Worm (Caenorhabditis elegans) whole organism, young adult: Measurements from ENCODE around the gene fem-2.

Source experiments
- B0261.1 ChIP-seq: sonication (generic microtip); optimal IDR thresholded peaks from 2 replicates; lab custom pipeline; 2016; ENCODE audit warnings: mild to moderate bottlenecking, missing genetic modification characterization, moderate library complexity, missing compliant biosample characterization
- F23B12.7 ChIP-seq: sonication (generic microtip); optimal IDR thresholded peaks from 2 replicates; lab custom pipeline; 2017; ENCODE audit warnings: missing genetic modification characterization, mild to moderate bottlenecking, missing compliant biosample characterization, antibody characterized with exemption, moderate library complexity; ENCODE audit not compliant: insufficient read depth
- ama-1 ChIP-seq, 3 experiments: fragments of 150-350 bp in 1 of 3; sonication (generic microtip) in 2 of 3; optimal IDR thresholded peaks; 2 replicates each; lab custom pipeline; 2014 to 2018; ENCODE audit warnings: missing biosample characterization in 2 of 3, missing genetic modification characterization in 2 of 3, missing genetic modification reagents in 2 of 3
- ets-4 ChIP-seq: fragments of 200-800 bp; sonication (Bioruptor generic); optimal IDR thresholded peaks from 2 replicates; lab custom pipeline; 2018; ENCODE audit warnings: mild to moderate bottlenecking, missing genetic modification characterization, missing compliant biosample characterization
- hlh-26 ChIP-seq: fragments of 200-800 bp; sonication (Bioruptor generic); conservative IDR thresholded peaks from 2 replicates; pipeline ENCODE4 v1.3.6; 2022; ENCODE audit warnings: missing genetic modification reagents, missing genetic modification characterization, missing compliant biosample characterization
- tlf-1 ChIP-seq: fragments of 200-800 bp; sonication (Bioruptor generic); optimal IDR thresholded peaks from 2 replicates; lab custom pipeline; 2018; ENCODE audit warnings: mild to moderate bottlenecking, missing genetic modification characterization, missing compliant biosample characterization
- unc-62 ChIP-seq: fragments of 150-350 bp; optimal IDR thresholded peaks from 2 replicates; lab custom pipeline; 2014; ENCODE audit warnings: missing biosample characterization, missing genetic modification reagents, missing genetic modification characterization

- TF ChIP-seq unc-62 (GFP tag; lab: Kevin White, UChicago) (no peak), F23B12.7 (tag; lab: Kevin White, UChicago) (no peak), B0261.1 (no peak), hlh-26 (GFP tag; lab: Robert Waterston, UW) (no peak), ets-4 (GFP tag; lab: Kevin White, UChicago) (no peak), tlf-1 (GFP tag; lab: Kevin White, UChicago) (no peak), ama-1 (optimal IDR thresholded peaks at IDR 0.05; lab: Kevin White, UChicago) (no peak), ama-1 (GFP tag; optimal IDR thresholded peaks at IDR 0.05; lab: Kevin White, UChicago) (no peak)
These were observed 17.2 kb upstream of the fem-2 start for ce11 chrIII:651587-651986.
